Worm (Caenorhabditis elegans) whole organism, L1 larva: ENCODE data around the gene T22C8.6.

ENCODE experiments used
- efl-1 ChIP-seq, 4 experiments: fragments of 150-350 bp; optimal IDR thresholded peaks in 3 of 4; peaks in 1 of 4; 1 replicate in 1 of 4; 2 replicates in 3 of 4; lab custom pipeline; 2014; ENCODE audit warnings: missing biosample characterization in 2 of 4, missing genetic modification characterization in 2 of 4, missing genetic modification reagents in 2 of 4
- elt-2 ChIP-seq: sonication (generic microtip); optimal IDR thresholded peaks from 2 replicates; lab custom pipeline; 2016; ENCODE audit warnings: missing genetic modification characterization, mild to moderate bottlenecking, inconsistent platforms, missing compliant biosample characterization, missing genetic modification reagents
- fos-1 ChIP-seq: fragments of 150-350 bp; optimal IDR thresholded peaks from 2 replicates; lab custom pipeline; 2014; ENCODE audit warnings: missing biosample characterization, missing genetic modification characterization
- lin-39 ChIP-seq: fragments of 150-350 bp; optimal IDR thresholded peaks from 2 replicates; lab custom pipeline; 2014; ENCODE audit warnings: missing biosample characterization, missing genetic modification reagents, missing genetic modification characterization
- mdl-1 ChIP-seq, 2 experiments: fragments of 150-350 bp; optimal IDR thresholded peaks; 2 replicates each; lab custom pipeline; 2014 to 2017; ENCODE audit warnings: missing biosample characterization in 2 of 2, missing genetic modification characterization in 2 of 2, inconsistent platforms in 1 of 2
- snpc-4 ChIP-seq: fragments of 150-350 bp; optimal IDR thresholded peaks from 2 replicates; lab custom pipeline; 2014; ENCODE audit warnings: missing biosample characterization, missing genetic modification characterization

DNA sequence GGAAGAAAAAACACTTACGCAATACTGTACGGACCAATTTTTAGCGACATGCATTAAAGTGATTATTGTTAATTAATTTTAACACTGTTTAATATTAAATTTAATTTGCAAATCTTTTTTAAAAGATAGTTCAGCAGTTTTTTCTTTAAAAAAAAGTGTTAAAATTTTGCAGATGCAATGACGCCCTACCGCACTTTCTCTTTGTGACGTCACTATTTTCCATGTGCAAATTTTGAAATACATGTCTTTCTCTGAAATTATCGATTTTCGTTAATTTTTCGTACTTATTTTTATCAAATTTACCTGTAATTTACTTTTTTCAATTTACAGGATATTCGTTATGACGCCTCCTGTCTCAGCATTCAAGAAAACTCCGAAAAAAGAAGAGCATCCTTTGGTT, 31.5 kb upstream of the T22C8.6 start, which contains the start of the genes piga-1 and eif-2Bepsilon:
- no peak for TF ChIP-seq snpc-4 (tag; lab: Kevin White, UChicago)
- no peak for TF ChIP-seq lin-39 (tag; lab: Kevin White, UChicago)
- TF ChIP-seq efl-1 (optimal IDR thresholded peaks at IDR 0.05; lab: Kevin White, UChicago) = peak; percentile 52 to 58
- TF ChIP-seq efl-1 (GFP tag; optimal IDR thresholded peaks at IDR 0.05 in 1 of 2; lab: Kevin White, UChicago) = peak; percentile 57 to 92
- TF ChIP-seq elt-2 (tag; lab: Kevin White, UChicago) = no peak
- no peak for TF ChIP-seq mdl-1 (tag; optimal IDR thresholded peaks at IDR 0.05; lab: Kevin White, UChicago)
- TF ChIP-seq fos-1 = no peak
